Fruit fly (Drosophila melanogaster) whole organism, wandering third instar larva: ENCODE results near the gene CG1542.
A peak's percentile ranks its signal among the peaks of the same experiment; 100 is the strongest.

Source experiments
- OdsH ChIP-seq: fragments of 200-800 bp; sonication (Bioruptor generic); optimal IDR thresholded peaks from 2 replicates; lab custom pipeline; 2016; ENCODE audit warnings: missing biosample characterization, mild to moderate bottlenecking, missing genetic modification characterization
- Sp1 ChIP-seq: fragments of 200-800 bp; sonication (Bioruptor generic); optimal IDR thresholded peaks from 3 replicates; lab custom pipeline; 2019; ENCODE audit warnings: missing biosample characterization, mild to moderate bottlenecking, missing genetic modification characterization, moderate library complexity

DNA sequence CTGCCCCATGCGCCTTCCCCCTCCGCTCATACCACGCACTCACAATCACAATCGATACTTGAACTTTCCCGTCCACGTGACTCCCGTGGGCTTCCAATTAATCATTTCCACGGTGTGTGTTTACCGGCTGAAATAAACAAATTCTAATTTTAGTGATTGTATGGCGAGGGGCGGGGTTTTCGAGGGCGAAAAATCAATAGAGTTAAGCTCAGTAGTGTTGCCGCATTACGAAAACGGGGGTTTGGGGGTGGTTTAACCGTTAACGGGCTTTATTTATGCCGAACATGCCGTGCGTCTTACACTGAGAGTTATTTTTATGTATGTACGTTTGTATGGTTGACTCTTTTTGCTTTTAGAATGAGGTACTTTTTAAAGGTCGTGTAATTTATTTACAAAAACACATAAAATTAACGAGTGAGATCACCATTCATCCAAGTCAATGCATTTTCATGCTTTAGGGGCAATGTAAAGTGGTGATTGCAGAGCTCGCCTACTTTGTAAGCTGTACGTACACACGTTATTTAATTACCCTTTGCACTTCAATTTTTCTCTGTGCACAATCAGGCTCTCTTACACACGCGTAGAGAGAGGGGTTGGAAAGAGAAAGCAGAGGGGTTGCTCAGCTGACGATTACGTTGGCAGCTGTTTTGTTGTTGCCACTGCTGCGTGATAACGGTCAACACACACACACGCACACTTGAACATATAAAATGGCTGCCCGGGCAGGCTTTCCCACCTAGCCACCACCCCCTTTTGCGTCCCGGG, 9.0 kb downstream of the CG1542 start:
- TF ChIP-seq Sp1 (GFP tag; lab: Kevin White, UChicago) (peak; percentile 60), OdsH (peak; percentile 61)
